Fruit fly (Drosophila melanogaster): ENCODE measurements around the gene PpD3.

The PpD3 gene

DNA sequence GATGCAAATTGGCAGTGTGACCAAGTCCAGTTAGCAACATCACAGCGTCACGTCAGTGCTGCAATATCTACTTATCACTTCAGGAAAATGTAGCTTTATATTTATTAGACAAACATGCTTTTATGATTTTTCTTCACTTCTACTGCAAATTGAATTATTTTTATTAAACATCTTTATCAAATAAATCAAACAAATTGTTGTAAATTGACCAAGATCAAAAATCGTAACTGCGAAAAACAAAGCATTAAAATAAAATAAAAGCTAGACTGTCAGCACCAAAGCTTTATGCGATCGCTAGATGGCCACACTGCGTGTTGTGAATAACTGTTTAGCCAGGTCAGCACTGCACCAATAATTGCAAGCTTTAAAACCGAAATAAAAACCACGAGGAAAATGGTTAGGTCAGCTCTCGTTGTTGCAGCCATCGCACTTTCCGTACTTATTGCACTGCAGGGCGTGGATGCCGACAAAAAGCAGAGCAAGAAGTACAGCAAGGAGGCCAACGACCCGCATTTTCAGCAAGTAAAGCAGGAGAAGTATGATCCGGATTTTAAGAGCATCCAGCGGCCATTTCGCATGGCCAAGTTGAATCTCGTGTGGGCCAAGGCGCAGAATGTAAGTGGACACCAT, 43.6 kb downstream of the PpD3 start, which contains the start of the genes CG12945 and CG8507 (continued):
- no peak for TF ChIP-seq Trl (optimal IDR thresholded peaks at IDR 0.05)
- TF ChIP-seq Trl (GFP tag; optimal IDR thresholded peaks at IDR 0.05), result peak; percentile 4
- no peak for TF ChIP-seq cato (GFP tag; optimal IDR thresholded peaks at IDR 0.05; ENCODE audit: borderline replicate concordance)
- no peak for TF ChIP-seq Aef1 (GFP tag; IDR thresholded peaks at IDR 0.05)
- TF ChIP-seq Poxn (GFP tag; IDR thresholded peaks at IDR 0.05), result no peak
- no peak for TF ChIP-seq CG4707 (GFP tag; optimal IDR thresholded peaks at IDR 0.05)
- no peak for TF ChIP-seq gt (GFP tag; IDR thresholded peaks at IDR 0.05)
- peak; percentile 24 for TF ChIP-seq CG34376 (GFP tag; optimal IDR thresholded peaks at IDR 0.05)
- no peak for TF ChIP-seq CG3163 (GFP tag; optimal IDR thresholded peaks at IDR 0.05)
- no peak for TF ChIP-seq CG6683 (GFP tag; optimal IDR thresholded peaks at IDR 0.05)
- no peak for TF ChIP-seq Dfd (GFP tag; optimal IDR thresholded peaks at IDR 0.05)
- peak; percentile 68 for TF ChIP-seq Xbp1 (GFP tag; optimal IDR thresholded peaks at IDR 0.05)
- no peak for TF ChIP-seq CG14014 (GFP tag; IDR thresholded peaks at IDR 0.05)
- TF ChIP-seq wek (GFP tag; optimal IDR thresholded peaks at IDR 0.05), result no peak
- TF ChIP-seq CG6791 (GFP tag; IDR thresholded peaks at IDR 0.05; ENCODE audit: partially characterized antibody), result no peak
- no peak for TF ChIP-seq sens-2 (GFP tag; IDR thresholded peaks at IDR 0.05)
- TF ChIP-seq CG13424 (tag; optimal IDR thresholded peaks at IDR 0.05), result peak; percentile 67
- no peak for TF ChIP-seq CG7928 (GFP tag; optimal IDR thresholded peaks at IDR 0.05)
- no peak for TF ChIP-seq eve (GFP tag; optimal IDR thresholded peaks at IDR 0.05)
- TF ChIP-seq gcm2 (GFP tag; optimal IDR thresholded peaks at IDR 0.05), result no peak
- TF ChIP-seq NC2β (GFP tag; optimal IDR thresholded peaks at IDR 0.05), result no peak
- no peak for TF ChIP-seq CG18764 (GFP tag; optimal IDR thresholded peaks at IDR 0.05)
- TF ChIP-seq PHDP (tag; optimal IDR thresholded peaks at IDR 0.05), result peak; percentile 48
- peak; percentile 16 for TF ChIP-seq CG10209 (GFP tag; optimal IDR thresholded peaks at IDR 0.05)
- no peak for TF ChIP-seq rib (GFP tag; IDR thresholded peaks at IDR 0.05)
- no peak for TF ChIP-seq CG8944 (GFP tag; optimal IDR thresholded peaks at IDR 0.05)
- TF ChIP-seq CG17568 (GFP tag; optimal IDR thresholded peaks at IDR 0.05), result no peak
- no peak for TF ChIP-seq pnt (GFP tag; optimal IDR thresholded peaks at IDR 0.05)
- peak; percentile 63 for TF ChIP-seq grau (tag; optimal IDR thresholded peaks at IDR 0.05)
- TF ChIP-seq CG12942 (GFP tag; optimal IDR thresholded peaks at IDR 0.05), result peak; percentile 35
- TF ChIP-seq vfl (GFP tag; optimal IDR thresholded peaks at IDR 0.05), result peak; percentile 46
- TF ChIP-seq CG17385 (GFP tag; optimal IDR thresholded peaks at IDR 0.05), result no peak
- TF ChIP-seq CG15514 (GFP tag; optimal IDR thresholded peaks at IDR 0.05), result peak; percentile 40
- TF ChIP-seq btn (GFP tag; optimal IDR thresholded peaks at IDR 0.05), result no peak
- TF ChIP-seq mam (GFP tag; optimal IDR thresholded peaks at IDR 0.05), result peak; percentile 44
- TF ChIP-seq CG34422 (GFP tag; IDR thresholded peaks at IDR 0.05), result no peak
- TF ChIP-seq slou (GFP tag; optimal IDR thresholded peaks at IDR 0.05), result no peak
- TF ChIP-seq CG4730 (GFP tag; IDR thresholded peaks at IDR 0.05), result no peak
- TF ChIP-seq CG13287 (GFP tag; IDR thresholded peaks at IDR 0.05; ENCODE audit: partially characterized antibody), result no peak
- no peak for TF ChIP-seq CG4424 (GFP tag; optimal IDR thresholded peaks at IDR 0.05)
- TF ChIP-seq CG43689 (GFP tag; IDR thresholded peaks at IDR 0.05), result no peak
- TF ChIP-seq ase (GFP tag; IDR thresholded peaks at IDR 0.05), result no peak
- TF ChIP-seq emc (GFP tag; optimal IDR thresholded peaks at IDR 0.05), result no peak
- TF ChIP-seq CG7987 (GFP tag; optimal IDR thresholded peaks at IDR 0.05), result no peak
- TF ChIP-seq usp (GFP tag; optimal IDR thresholded peaks at IDR 0.05), result no peak
- no peak for TF ChIP-seq Atf3 (GFP tag; optimal IDR thresholded peaks at IDR 0.05)
- TF ChIP-seq sim (GFP tag; IDR thresholded peaks at IDR 0.05), result no peak
- no peak for TF ChIP-seq maf-S (GFP tag; optimal IDR thresholded peaks at IDR 0.05)
- peak; percentile 85 for TF ChIP-seq sens (GFP tag)
- peak; percentile 25 for TF ChIP-seq zen (tag; optimal IDR thresholded peaks at IDR 0.05)
- peak; percentile 34; the same call in 1 of the 3 replicates for TF ChIP-seq dysf (GFP tag; IDR thresholded peaks at IDR 0.05)
- peak in 1 of 2 experiments; percentile 47 for TF ChIP-seq tll (GFP tag; optimal IDR thresholded peaks at IDR 0.05)

All from whole organism, embryonic.